Fruit fly (Drosophila melanogaster) whole organism, wandering third instar larva: ENCODE data around the gene CG32669.

Experiments
- Abd-B ChIP-seq: fragments of >200 bp; optimal IDR thresholded peaks from 2 replicates; lab custom pipeline; 2017; ENCODE audit warnings: missing biosample characterization, missing genetic modification characterization
- Myc ChIP-seq: fragments of >200 bp; optimal IDR thresholded peaks from 2 replicates; lab custom pipeline; 2017
- OdsH ChIP-seq: fragments of 200-800 bp; sonication (Bioruptor generic); optimal IDR thresholded peaks from 2 replicates; lab custom pipeline; 2016; ENCODE audit warnings: missing biosample characterization, mild to moderate bottlenecking, missing genetic modification characterization
- sage ChIP-seq: fragments of 200-800 bp; sonication (Bioruptor generic); optimal IDR thresholded peaks from 2 replicates; lab custom pipeline; 2016; ENCODE audit warnings: missing biosample characterization, mild to moderate bottlenecking, missing genetic modification characterization

DNA sequence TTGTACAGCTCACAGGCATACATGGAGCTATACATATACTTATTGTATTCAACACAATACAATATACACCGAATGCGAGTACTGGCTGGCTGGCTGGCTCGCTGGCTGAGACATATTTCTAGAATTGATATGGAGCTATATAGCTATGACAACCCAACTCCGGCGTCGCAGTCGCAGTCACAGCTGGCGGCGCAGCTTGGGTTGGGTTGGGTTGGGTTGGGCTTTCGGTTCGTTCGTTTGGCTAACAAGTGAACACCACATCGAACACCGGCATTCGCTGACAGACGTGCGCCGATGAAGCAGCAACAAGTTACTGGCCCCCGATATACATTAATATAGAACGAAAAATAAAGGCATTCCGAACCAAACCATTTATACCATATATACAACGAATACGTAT lies 5.9 kb downstream of the CG32669 start, which contains the start of gene CG15210:
- TF ChIP-seq Abd-B (GFP tag; lab: Kevin White, UChicago) (no peak), Myc (lab: Kevin White, UChicago) (no peak), sage (GFP tag; lab: Kevin White, UChicago) (no peak), OdsH (no peak)
